Fruit fly (Drosophila melanogaster) whole organism, pupa: ENCODE data around the gene Rab1.

Experiments
- CG12605 ChIP-seq: fragments of 200-800 bp; sonication (Bioruptor generic); IDR thresholded peaks from 2 replicates; pipeline ENCODE4 v1.3.6; 2022; ENCODE audit warnings: missing biosample characterization, missing genetic modification characterization
- D1 ChIP-seq: fragments of 200-800 bp; sonication (Bioruptor generic); optimal IDR thresholded peaks from 2 replicates; lab custom pipeline; 2018; ENCODE audit warnings: missing biosample characterization, mild to moderate bottlenecking, missing genetic modification characterization, moderate library complexity
- Ets98B ChIP-seq: fragments of 200-800 bp; sonication (Bioruptor generic); IDR thresholded peaks from 2 replicates; pipeline ENCODE4 v1.3.6; 2022; ENCODE audit warnings: missing biosample characterization, missing genetic modification characterization
- fd96Ca ChIP-seq: fragments of 200-800 bp; sonication (Bioruptor generic); IDR thresholded peaks from 3 replicates; pipeline ENCODE4 v1.3.6; 2022; ENCODE audit warnings: missing biosample characterization, missing genetic modification characterization
- gl ChIP-seq: fragments of 200-800 bp; sonication (Bioruptor generic); optimal IDR thresholded peaks from 2 replicates; lab custom pipeline; 2018; ENCODE audit warnings: missing biosample characterization, mild to moderate bottlenecking, missing genetic modification characterization

DNA sequence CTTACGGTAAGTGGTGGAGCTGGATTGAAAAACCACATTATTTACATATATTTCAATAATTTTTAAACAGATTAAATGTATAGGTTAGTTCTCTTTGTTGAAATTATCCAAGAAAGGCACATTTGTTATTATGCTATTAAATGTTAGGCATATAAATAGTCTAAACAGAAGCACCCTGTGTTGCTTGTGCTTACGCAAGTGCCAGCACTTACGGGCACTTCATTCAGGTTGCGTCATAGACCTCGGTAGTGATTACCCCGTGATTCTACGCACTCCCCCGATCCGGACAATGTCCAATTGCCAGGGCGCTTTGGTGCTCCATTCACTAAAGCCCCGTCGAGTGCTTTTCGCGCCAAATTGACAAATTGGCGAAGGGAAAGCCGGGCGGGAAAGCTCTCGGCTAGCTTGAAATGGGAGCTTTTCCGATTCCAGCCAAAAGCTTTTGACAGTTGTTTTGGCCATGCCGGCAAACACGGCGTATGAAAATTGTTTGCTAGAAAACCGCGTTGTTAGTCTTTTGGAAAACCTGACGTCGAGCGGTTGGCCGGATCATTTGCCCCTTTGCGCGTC is 22.3 kb downstream of the Rab1 start, which contains the start of gene ETHR:
- TF ChIP-seq gl (no peak), CG12605 (no peak), fd96Ca (GFP tag; lab: Robert Waterston, UW) (peak; percentile 23; the same call in 1 of the 3 replicates), D1 (tag; lab: Kevin White, UChicago) (no peak), Ets98B (GFP tag; lab: Robert Waterston, UW) (no peak)
